Fruit fly (Drosophila melanogaster) whole organism, embryonic: ENCODE results near the gene Claspin.

Source experiments
- ATbp ChIP-seq: fragments of 200-800 bp; sonication (Bioruptor generic); optimal IDR thresholded peaks from 2 replicates; lab custom pipeline; 2017; ENCODE audit warnings: missing biosample characterization, mild to moderate bottlenecking, missing genetic modification characterization, missing genetic modification reagents
- Bgb ChIP-seq: fragments of 200-800 bp; sonication (Bioruptor generic); IDR thresholded peaks from 2 replicates; pipeline ENCODE4 v1.3.6; 2022; ENCODE audit warnings: missing biosample characterization, missing genetic modification characterization; ENCODE audit not compliant: partially characterized antibody
- CG13624 ChIP-seq: fragments of 200-800 bp; sonication (Bioruptor generic); optimal IDR thresholded peaks from 2 replicates; lab custom pipeline; 2016; ENCODE audit warnings: missing biosample characterization, missing genetic modification characterization
- CG14860 ChIP-seq: fragments of 200-800 bp; sonication (Bioruptor generic); IDR thresholded peaks from 3 replicates; pipeline ENCODE4 v1.3.6; 2022; ENCODE audit warnings: missing biosample characterization, missing genetic modification characterization; ENCODE audit not compliant: partially characterized antibody
- CG15514 ChIP-seq: fragments of 200-800 bp; sonication (Bioruptor generic); optimal IDR thresholded peaks from 3 replicates; lab custom pipeline; 2017; ENCODE audit warnings: missing biosample characterization, missing genetic modification characterization, mild to moderate bottlenecking, moderate library complexity, missing genetic modification reagents
- CG1603 ChIP-seq: fragments of 200-800 bp; sonication (Bioruptor generic); optimal IDR thresholded peaks from 2 replicates; lab custom pipeline; 2019; ENCODE audit warnings: missing biosample characterization, mild to moderate bottlenecking, missing genetic modification characterization, moderate library complexity
- CG3281 ChIP-seq: fragments of 200-800 bp; sonication (Bioruptor generic); optimal IDR thresholded peaks from 3 replicates; lab custom pipeline; 2017; ENCODE audit warnings: missing biosample characterization, mild to moderate bottlenecking, missing genetic modification characterization
- CG4282 ChIP-seq: fragments of 200-800 bp; sonication (Bioruptor generic); optimal IDR thresholded peaks from 2 replicates; lab custom pipeline; 2016; ENCODE audit warnings: missing biosample characterization, missing genetic modification characterization
- CG4617 ChIP-seq: fragments of 200-800 bp; sonication (Bioruptor generic); optimal IDR thresholded peaks from 3 replicates; lab custom pipeline; 2016; ENCODE audit warnings: missing biosample characterization, missing genetic modification characterization, borderline replicate concordance
- CG6654 ChIP-seq: fragments of 200-800 bp; sonication (Bioruptor generic); optimal IDR thresholded peaks from 2 replicates; lab custom pipeline; 2017; ENCODE audit warnings: missing biosample characterization, mild to moderate bottlenecking, missing genetic modification characterization
- CG7963 ChIP-seq: fragments of 200-800 bp; sonication (Bioruptor generic); IDR thresholded peaks from 3 replicates; pipeline ENCODE4 v1.3.6; 2022; ENCODE audit warnings: missing biosample characterization, missing genetic modification characterization; ENCODE audit not compliant: partially characterized antibody
- Deaf1 ChIP-seq: fragments of 200-800 bp; optimal IDR thresholded peaks from 3 replicates; lab custom pipeline; 2019; ENCODE audit warnings: missing biosample characterization, mild to moderate bottlenecking, missing genetic modification characterization, moderate library complexity
- Dll ChIP-seq: fragments of 200-800 bp; sonication (Bioruptor generic); IDR thresholded peaks from 4 replicates; pipeline ENCODE4 v1.3.6; 2022; ENCODE audit warnings: missing biosample characterization, missing genetic modification characterization; ENCODE audit not compliant: partially characterized antibody
- Doc3 ChIP-seq: fragments of 200-800 bp; sonication (Bioruptor generic); IDR thresholded peaks from 3 replicates; pipeline ENCODE4 v1.3.6; 2022; ENCODE audit warnings: missing biosample characterization, missing genetic modification characterization; ENCODE audit not compliant: partially characterized antibody
- Dp ChIP-seq: fragments of 200-800 bp; sonication (Bioruptor generic); optimal IDR thresholded peaks from 2 replicates; lab custom pipeline; 2018; ENCODE audit warnings: missing biosample characterization, mild to moderate bottlenecking, missing genetic modification characterization, moderate library complexity
- Elba2 ChIP-seq: fragments of 200-800 bp; sonication (Bioruptor generic); optimal IDR thresholded peaks from 3 replicates; lab custom pipeline; 2016; ENCODE audit warnings: missing biosample characterization, missing genetic modification characterization
- HLH4C ChIP-seq: fragments of 200-800 bp; sonication (Bioruptor generic); IDR thresholded peaks from 3 replicates; pipeline ENCODE4 v1.3.6; 2022; ENCODE audit warnings: missing biosample characterization, missing genetic modification characterization; ENCODE audit not compliant: partially characterized antibody
- HmgZ ChIP-seq: fragments of 200-800 bp; sonication (Bioruptor generic); optimal IDR thresholded peaks from 2 replicates; lab custom pipeline; 2018; ENCODE audit warnings: missing biosample characterization, mild to moderate bottlenecking, missing genetic modification characterization
- Hsf ChIP-seq: fragments of 200-800 bp; sonication (Bioruptor generic); optimal IDR thresholded peaks from 3 replicates; lab custom pipeline; 2016; ENCODE audit warnings: missing biosample characterization, missing genetic modification characterization
- Med ChIP-seq: fragments of 200-800 bp; sonication (Bioruptor generic); peaks from one replicate; lab custom pipeline; 2016; ENCODE audit warnings: missing biosample characterization, missing genetic modification characterization, mild to moderate bottlenecking, inconsistent platforms, moderate library complexity
- Opbp ChIP-seq: fragments of 200-800 bp; sonication (Bioruptor generic); IDR thresholded peaks from 3 replicates; pipeline ENCODE4 v1.3.6; 2022; ENCODE audit warnings: missing biosample characterization, missing genetic modification characterization; ENCODE audit not compliant: partially characterized antibody
- Scr ChIP-seq: fragments of 200-800 bp; sonication (Bioruptor generic); IDR thresholded peaks from 2 replicates; pipeline ENCODE4 v1.3.6; 2022; ENCODE audit warnings: missing biosample characterization, missing genetic modification characterization; ENCODE audit not compliant: partially characterized antibody
- Six4 ChIP-seq: fragments of 200-800 bp; sonication (Bioruptor generic); optimal IDR thresholded peaks from 2 replicates; lab custom pipeline; 2016; ENCODE audit warnings: missing biosample characterization, missing genetic modification characterization
- Sry-δ ChIP-seq: fragments of 200-800 bp; sonication (Bioruptor generic); optimal IDR thresholded peaks from 2 replicates; lab custom pipeline; 2016; ENCODE audit warnings: missing biosample characterization, missing genetic modification characterization
- Trl ChIP-seq, 3 experiments: fragments of >200 bp in 2 of 3; fragments of 200-800 bp in 1 of 3; sonication (Bioruptor generic) in 1 of 3; optimal IDR thresholded peaks; 2 replicates in 1 of 3; 3 replicates in 2 of 3; lab custom pipeline; 2016 to 2017; ENCODE audit warnings: missing biosample characterization in 1 of 3, missing genetic modification characterization in 1 of 3
- Vsx1 ChIP-seq: fragments of 200-800 bp; sonication (Bioruptor generic); optimal IDR thresholded peaks from 2 replicates; lab custom pipeline; 2017; ENCODE audit warnings: missing biosample characterization, mild to moderate bottlenecking, missing genetic modification characterization, missing genetic modification reagents
- amos ChIP-seq: fragments of 200-800 bp; sonication (Bioruptor generic); IDR thresholded peaks from 2 replicates; pipeline ENCODE4 v1.3.6; 2022; ENCODE audit warnings: missing biosample characterization, missing genetic modification characterization; ENCODE audit not compliant: partially characterized antibody
- ap ChIP-seq: fragments of 200-800 bp; sonication (Bioruptor generic); IDR thresholded peaks from 2 replicates; pipeline ENCODE4 v1.3.6; 2022; ENCODE audit warnings: missing biosample characterization, missing genetic modification characterization
- ato ChIP-seq: fragments of 200-800 bp; sonication (Bioruptor generic); IDR thresholded peaks from 2 replicates; pipeline ENCODE4 v1.3.6; 2022; ENCODE audit warnings: missing biosample characterization, missing genetic modification characterization; ENCODE audit not compliant: partially characterized antibody
- bbx ChIP-seq: fragments of 200-800 bp; sonication (Bioruptor generic); IDR thresholded peaks from 2 replicates; pipeline ENCODE4 v1.3.6; 2022; ENCODE audit warnings: missing biosample characterization, missing genetic modification characterization; ENCODE audit not compliant: partially characterized antibody
- bowl ChIP-seq: fragments of 200-800 bp; sonication (Bioruptor generic); IDR thresholded peaks from 2 replicates; pipeline ENCODE4 v1.3.6; 2022; ENCODE audit warnings: missing biosample characterization, missing genetic modification characterization
- crp ChIP-seq, 2 experiments: fragments of 200-800 bp; sonication (Bioruptor generic); optimal IDR thresholded peaks; 2 replicates in 1 of 2; 3 replicates in 1 of 2; lab custom pipeline; 2017; ENCODE audit warnings: missing biosample characterization in 2 of 2, missing genetic modification characterization in 2 of 2, mild to moderate bottlenecking in 1 of 2, moderate library complexity in 1 of 2
- eyg ChIP-seq: fragments of 200-800 bp; sonication (Bioruptor generic); optimal IDR thresholded peaks from 3 replicates; lab custom pipeline; 2016; ENCODE audit warnings: missing biosample characterization, missing genetic modification characterization
- gfzf ChIP-seq: fragments of 200-800 bp; sonication (Bioruptor generic); optimal IDR thresholded peaks from 2 replicates; lab custom pipeline; 2016; ENCODE audit warnings: missing biosample characterization, mild to moderate bottlenecking, missing genetic modification characterization, moderate library complexity
- hbn ChIP-seq: fragments of 200-800 bp; sonication (Bioruptor generic); IDR thresholded peaks from 2 replicates; pipeline ENCODE4 v1.3.6; 2022; ENCODE audit warnings: missing biosample characterization, missing genetic modification characterization; ENCODE audit not compliant: partially characterized antibody
- kni ChIP-seq: fragments of 200-800 bp; sonication (Bioruptor generic); optimal IDR thresholded peaks from 3 replicates; lab custom pipeline; 2017; ENCODE audit warnings: mild to moderate bottlenecking, missing biosample characterization, missing genetic modification reagents, missing genetic modification characterization
- knrl ChIP-seq: fragments of 200-800 bp; sonication (Bioruptor generic); IDR thresholded peaks from 3 replicates; pipeline ENCODE4 v1.3.6; 2022; ENCODE audit warnings: missing biosample characterization, missing genetic modification characterization; ENCODE audit not compliant: partially characterized antibody
- lilli ChIP-seq: fragments of 200-800 bp; sonication (Bioruptor generic); optimal IDR thresholded peaks from 3 replicates; lab custom pipeline; 2016; ENCODE audit warnings: missing biosample characterization, missing genetic modification characterization
- nerfin-2 ChIP-seq: fragments of 200-800 bp; sonication (Bioruptor generic); IDR thresholded peaks from 2 replicates; pipeline ENCODE4 v1.3.6; 2022; ENCODE audit warnings: missing biosample characterization, missing genetic modification characterization; ENCODE audit not compliant: partially characterized antibody
- row ChIP-seq: fragments of 200-800 bp; sonication (Bioruptor generic); IDR thresholded peaks from 3 replicates; pipeline ENCODE4 v1.3.6; 2022; ENCODE audit warnings: missing biosample characterization, missing genetic modification characterization
- sens ChIP-seq: fragments of 200-800 bp; sonication (Bioruptor generic); peaks from one replicate; lab custom pipeline; 2016; ENCODE audit warnings: missing biosample characterization, missing genetic modification characterization
- sna ChIP-seq: fragments of 200-800 bp; sonication (Bioruptor generic); IDR thresholded peaks from 2 replicates; pipeline ENCODE4 v1.3.6; 2022; ENCODE audit warnings: missing biosample characterization, missing genetic modification characterization; ENCODE audit not compliant: partially characterized antibody
- sob ChIP-seq: fragments of 200-800 bp; sonication (Bioruptor generic); IDR thresholded peaks from 2 replicates; pipeline ENCODE4 v1.3.6; 2022; ENCODE audit warnings: missing biosample characterization, missing genetic modification characterization
- ssp ChIP-seq: fragments of 200-800 bp; sonication (Bioruptor generic); IDR thresholded peaks from 2 replicates; pipeline ENCODE4 v1.3.6; 2022; ENCODE audit warnings: missing biosample characterization, missing genetic modification characterization
- tgo ChIP-seq: fragments of 200-800 bp; sonication (Bioruptor generic); IDR thresholded peaks from 3 replicates; pipeline ENCODE4 v1.3.6; 2022; ENCODE audit warnings: missing biosample characterization, missing genetic modification characterization
- trem ChIP-seq: fragments of 200-800 bp; optimal IDR thresholded peaks from 3 replicates; lab custom pipeline; 2019; ENCODE audit warnings: missing biosample characterization, mild to moderate bottlenecking, missing genetic modification characterization, moderate library complexity
- unc-4 ChIP-seq: fragments of 200-800 bp; sonication (Bioruptor generic); IDR thresholded peaks from 2 replicates; pipeline ENCODE4 v1.3.6; 2022; ENCODE audit warnings: missing biosample characterization, missing genetic modification characterization; ENCODE audit not compliant: partially characterized antibody

Claspin gene

DNA sequence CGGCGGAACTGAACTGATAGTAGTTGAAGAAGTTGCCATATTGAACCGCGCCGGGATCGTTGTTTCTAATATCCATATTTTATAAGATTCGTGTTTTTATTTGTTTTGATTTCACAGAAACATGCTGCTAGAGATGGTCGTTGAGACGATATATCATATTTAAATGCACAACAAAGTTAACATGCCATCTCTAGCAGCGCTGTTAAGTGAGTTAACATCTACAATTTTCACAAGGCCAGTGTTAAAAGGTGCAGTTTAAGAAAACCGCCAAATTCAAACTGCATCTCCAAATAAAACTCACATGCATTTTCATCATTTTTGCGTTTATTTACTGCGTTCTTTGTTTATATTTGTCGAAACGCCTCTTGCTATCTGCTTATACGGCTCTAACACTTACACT, 54.1 kb downstream of the Claspin start, which contains the start of gene CG11342:
Gene CG11342 (minus strand): TSS at position 120 of the 400 bp plus-strand sequence.
- TF ChIP-seq Elba2 (GFP tag; lab: Kevin White, UChicago) = no peak
- TF ChIP-seq kni (GFP tag; lab: Kevin White, UChicago) = no peak
- peak; percentile 94 for TF ChIP-seq hbn (GFP tag; lab: Robert Waterston, UW)
- peak; percentile 85 for TF ChIP-seq Sry-δ (GFP tag; lab: Kevin White, UChicago)
- TF ChIP-seq ATbp = no peak
- TF ChIP-seq HmgZ (tag; lab: Kevin White, UChicago) = peak; percentile 42
- TF ChIP-seq unc-4 (GFP tag; lab: Robert Waterston, UW) = peak; percentile 89
- peak; percentile 80 for TF ChIP-seq knrl (GFP tag; lab: Robert Waterston, UW)
- peak; percentile 42 for TF ChIP-seq sens (GFP tag; lab: Kevin White, UChicago)
- TF ChIP-seq CG15514 (GFP tag; lab: Kevin White, UChicago) = no peak
- TF ChIP-seq CG3281 (GFP tag; lab: Kevin White, UChicago) = no peak
- peak; percentile 87 for TF ChIP-seq Doc3 (GFP tag; lab: Robert Waterston, UW)
- TF ChIP-seq sna (GFP tag; lab: Robert Waterston, UW) = peak; percentile 89
- no peak for TF ChIP-seq tgo (GFP tag; lab: Robert Waterston, UW)
- TF ChIP-seq nerfin-2 (GFP tag; lab: Robert Waterston, UW) = peak; percentile 34; the same call in 1 of the 2 replicates
- no peak for TF ChIP-seq Six4 (GFP tag; lab: Kevin White, UChicago)
- peak; percentile 86 for TF ChIP-seq Med
- peak; percentile 47 for TF ChIP-seq trem (tag; lab: Kevin White, UChicago)
- TF ChIP-seq Scr = peak; percentile 85
- peak; percentile 91 for TF ChIP-seq Dll (GFP tag; lab: Robert Waterston, UW)
- peak; percentile 46 for TF ChIP-seq CG1603 (tag; lab: Kevin White, UChicago)
- TF ChIP-seq CG6654 (GFP tag; lab: Kevin White, UChicago) = no peak
- peak; percentile 14 for TF ChIP-seq CG13624 (GFP tag; lab: Kevin White, UChicago)
- peak; percentile 15 for TF ChIP-seq lilli (GFP tag; lab: Kevin White, UChicago)
- peak; percentile 82 for TF ChIP-seq Bgb (GFP tag; lab: Robert Waterston, UW)
- peak; percentile 63; the same call in 2 of the 3 replicates for TF ChIP-seq CG14860 (GFP tag; lab: Robert Waterston, UW)
- peak; percentile 87 for TF ChIP-seq Opbp (GFP tag; lab: Robert Waterston, UW)
- TF ChIP-seq bowl = no peak
- TF ChIP-seq amos (GFP tag; lab: Robert Waterston, UW) = peak; percentile 85
- TF ChIP-seq Trl (optimal IDR thresholded peaks at IDR 0.05; lab: Kevin White, UChicago) = no peak
- no peak for TF ChIP-seq Trl (GFP tag; optimal IDR thresholded peaks at IDR 0.05; lab: Kevin White, UChicago)
- peak; percentile 67 for TF ChIP-seq HLH4C (GFP tag; lab: Robert Waterston, UW)
- no peak for TF ChIP-seq ap (GFP tag; lab: Robert Waterston, UW)
- TF ChIP-seq gfzf (GFP tag; lab: Kevin White, UChicago) = peak; percentile 19
- peak; percentile 35 for TF ChIP-seq CG4617 (GFP tag; lab: Kevin White, UChicago)
- TF ChIP-seq crp (GFP tag; optimal IDR thresholded peaks at IDR 0.05; lab: Kevin White, UChicago) = no peak
- TF ChIP-seq sob (GFP tag; lab: Robert Waterston, UW) = 0 out of 2 replicates have a peak, but pooled peaks have one; percentile 10
- TF ChIP-seq ato = 0 out of 2 replicates have a peak, but pooled peaks have one; percentile 12
- TF ChIP-seq Vsx1 (GFP tag; lab: Kevin White, UChicago) = no peak
- peak; percentile 30; the same call in 1 of the 3 replicates for TF ChIP-seq row (GFP tag; lab: Robert Waterston, UW)
- no peak for TF ChIP-seq eyg
- no peak for TF ChIP-seq CG4282 (GFP tag; lab: Kevin White, UChicago)
- TF ChIP-seq Hsf (GFP tag; lab: Kevin White, UChicago) = no peak
- TF ChIP-seq Dp (GFP tag; lab: Kevin White, UChicago) = peak; percentile 89
- TF ChIP-seq CG7963 (GFP tag; lab: Robert Waterston, UW) = peak; percentile 63; the same call in 1 of the 3 replicates
- no peak for TF ChIP-seq Deaf1 (tag; lab: Kevin White, UChicago)
- peak; percentile 84 for TF ChIP-seq bbx (GFP tag; lab: Robert Waterston, UW)
- TF ChIP-seq ssp (GFP tag; lab: Robert Waterston, UW) = no peak
